Fruit fly (Drosophila melanogaster): Measurements from ENCODE around the gene CG10026.

CG10026 gene

dm6 chr2L:19480406-19481334, 26.6 kb downstream of the CG10026 start (continued):
- TF ChIP-seq Xrp1 (GFP tag; IDR thresholded peaks at IDR 0.05) (no peak), fd102C (GFP tag; optimal IDR thresholded peaks at IDR 0.05) (no peak), slp2 (GFP tag; optimal IDR thresholded peaks at IDR 0.05) (no peak), crol (GFP tag; IDR thresholded peaks at IDR 0.05) (peak; percentile 74), hbn (GFP tag; IDR thresholded peaks at IDR 0.05; ENCODE audit: partially characterized antibody) (no peak), HLH54F (GFP tag; optimal IDR thresholded peaks at IDR 0.05) (no peak), CG10959 (GFP tag; IDR thresholded peaks at IDR 0.05) (no peak), cwo (GFP tag; optimal IDR thresholded peaks at IDR 0.05) (no peak), caup (GFP tag; optimal IDR thresholded peaks at IDR 0.05; ENCODE audit: severe bottlenecking) (no peak), Lhr (GFP tag; optimal IDR thresholded peaks at IDR 0.05) (no peak), corto (GFP tag; optimal IDR thresholded peaks at IDR 0.05) (no peak), wor (GFP tag; IDR thresholded peaks at IDR 0.05) (no peak), dati (GFP tag; IDR thresholded peaks at IDR 0.05) (no peak), Trl (optimal IDR thresholded peaks at IDR 0.05) (no peak), Trl (GFP tag; optimal IDR thresholded peaks at IDR 0.05) (no peak), CG15514 (GFP tag; optimal IDR thresholded peaks at IDR 0.05) (no peak), CG7372 (GFP tag; IDR thresholded peaks at IDR 0.05) (no peak), Stat92E (GFP tag; optimal IDR thresholded peaks at IDR 0.05) (no peak), lola (GFP tag; optimal IDR thresholded peaks at IDR 0.05) (peak in 1 of 3 experiments; percentile 53), h (optimal IDR thresholded peaks at IDR 0.05) (no peak), Nf-YC (tag; optimal IDR thresholded peaks at IDR 0.05) (no peak), Dbx (GFP tag; IDR thresholded peaks at IDR 0.05) (no peak), dmrt11E (tag; optimal IDR thresholded peaks at IDR 0.05) (peak; percentile 15), CG14667 (GFP tag; IDR thresholded peaks at IDR 0.05) (no peak), dysf (GFP tag; IDR thresholded peaks at IDR 0.05) (0 out of 3 replicates have a peak, but pooled peaks have one; percentile 29), ind (GFP tag; optimal IDR thresholded peaks at IDR 0.05) (no peak), CG12942 (GFP tag; optimal IDR thresholded peaks at IDR 0.05) (no peak), Atf6 (GFP tag; IDR thresholded peaks at IDR 0.05) (no peak), CG6791 (GFP tag; IDR thresholded peaks at IDR 0.05; ENCODE audit: partially characterized antibody) (peak; percentile 67), CG31388 (GFP tag; optimal IDR thresholded peaks at IDR 0.05) (no peak), CG11504 (tag; optimal IDR thresholded peaks at IDR 0.05) (no peak), yki (optimal IDR thresholded peaks at IDR 0.05) (no peak), CG16779 (GFP tag; IDR thresholded peaks at IDR 0.05) (no peak), CG3726 (GFP tag; IDR thresholded peaks at IDR 0.05) (no peak), CG30403 (GFP tag; optimal IDR thresholded peaks at IDR 0.05) (no peak), zfh2 (GFP tag; optimal IDR thresholded peaks at IDR 0.05) (no peak), CG3995 (GFP tag; optimal IDR thresholded peaks at IDR 0.05) (no peak), CG15011 (GFP tag; optimal IDR thresholded peaks at IDR 0.05) (no peak), Rfx (GFP tag; IDR thresholded peaks at IDR 0.05) (no peak), btn (GFP tag; optimal IDR thresholded peaks at IDR 0.05) (no peak), scrt (GFP tag; optimal IDR thresholded peaks at IDR 0.05) (peak; percentile 28), D19A (tag; optimal IDR thresholded peaks at IDR 0.05) (peak; percentile 4), sens (GFP tag) (peak; percentile 67), CG1647 (GFP tag; optimal IDR thresholded peaks at IDR 0.05) (no peak)
